Fruit fly (Drosophila melanogaster) whole organism, embryonic: ENCODE results near the gene CG46311.

Experiments
- ATbp ChIP-seq: fragments of 200-800 bp; sonication (Bioruptor generic); optimal IDR thresholded peaks from 2 replicates; lab custom pipeline; 2017; ENCODE audit warnings: missing biosample characterization, mild to moderate bottlenecking, missing genetic modification characterization, missing genetic modification reagents
- Asciz ChIP-seq: fragments of 200-800 bp; sonication (Bioruptor generic); optimal IDR thresholded peaks from 2 replicates; lab custom pipeline; 2017; ENCODE audit warnings: missing biosample characterization, mild to moderate bottlenecking, missing genetic modification characterization, missing genetic modification reagents
- Awh ChIP-seq: fragments of 200-800 bp; sonication (Bioruptor generic); IDR thresholded peaks from 2 replicates; pipeline ENCODE4, ENCODE4 v1.3.6; 2022; ENCODE audit warnings: missing biosample characterization, missing genetic modification characterization
- B-H2 ChIP-seq: fragments of 200-800 bp; sonication (Bioruptor generic); optimal IDR thresholded peaks from 2 replicates; lab custom pipeline; 2018; ENCODE audit warnings: missing biosample characterization, mild to moderate bottlenecking, missing genetic modification characterization
- Bgb ChIP-seq: fragments of 200-800 bp; sonication (Bioruptor generic); IDR thresholded peaks from 2 replicates; pipeline ENCODE4 v1.3.6; 2022; ENCODE audit warnings: missing biosample characterization, missing genetic modification characterization; ENCODE audit not compliant: partially characterized antibody
- Bteb2 ChIP-seq: fragments of 200-800 bp; sonication (Bioruptor generic); optimal IDR thresholded peaks from 2 replicates; lab custom pipeline; 2016; ENCODE audit warnings: missing biosample characterization, missing genetic modification characterization
- CG10979 ChIP-seq: fragments of 200-800 bp; sonication (Bioruptor generic); optimal IDR thresholded peaks from 2 replicates; lab custom pipeline; 2018; ENCODE audit warnings: missing biosample characterization, mild to moderate bottlenecking, missing genetic modification characterization, moderate library complexity
- CG12391 ChIP-seq: fragments of 200-800 bp; sonication (Bioruptor generic); optimal IDR thresholded peaks from 3 replicates; lab custom pipeline; 2018; ENCODE audit warnings: missing biosample characterization, mild to moderate bottlenecking, missing genetic modification characterization, moderate library complexity
- CG12769 ChIP-seq: fragments of 200-800 bp; sonication (Bioruptor generic); optimal IDR thresholded peaks from 2 replicates; lab custom pipeline; 2019; ENCODE audit warnings: missing biosample characterization, mild to moderate bottlenecking, missing genetic modification characterization, moderate library complexity
- CG15696 ChIP-seq: fragments of 200-800 bp; sonication (Bioruptor generic); optimal IDR thresholded peaks from 2 replicates; lab custom pipeline; 2019; ENCODE audit warnings: missing biosample characterization, mild to moderate bottlenecking, missing genetic modification characterization, moderate library complexity
- CG17328 ChIP-seq: fragments of 200-800 bp; sonication (Bioruptor generic); IDR thresholded peaks from 2 replicates; pipeline ENCODE4 v1.3.6; 2022; ENCODE audit warnings: missing biosample characterization, missing genetic modification characterization
- CG1792 ChIP-seq: fragments of 200-800 bp; sonication (Bioruptor generic); optimal IDR thresholded peaks from 2 replicates; lab custom pipeline; 2016; ENCODE audit warnings: missing biosample characterization, missing genetic modification characterization
- CG1832 ChIP-seq: fragments of 200-800 bp; sonication (Bioruptor generic); optimal IDR thresholded peaks from 2 replicates; lab custom pipeline; 2017; ENCODE audit warnings: missing biosample characterization, mild to moderate bottlenecking, missing genetic modification characterization, inconsistent platforms
- CG2678 ChIP-seq: fragments of 200-800 bp; sonication (Bioruptor generic); optimal IDR thresholded peaks from 3 replicates; lab custom pipeline; 2019; ENCODE audit warnings: missing biosample characterization, mild to moderate bottlenecking, missing genetic modification characterization, moderate library complexity
- CG34224 ChIP-seq: fragments of 200-800 bp; sonication (Bioruptor generic); IDR thresholded peaks from 3 replicates; pipeline ENCODE4 v1.3.6; 2022; ENCODE audit warnings: missing biosample characterization, missing genetic modification characterization; ENCODE audit not compliant: partially characterized antibody
- CG4404 ChIP-seq: fragments of 200-800 bp; sonication (Bioruptor generic); IDR thresholded peaks from 2 replicates; pipeline ENCODE4 v1.3.6; 2022; ENCODE audit warnings: missing biosample characterization, missing genetic modification characterization
- CG4854 ChIP-seq: fragments of 200-800 bp; sonication (Bioruptor generic); optimal IDR thresholded peaks from 2 replicates; lab custom pipeline; 2016; ENCODE audit warnings: missing biosample characterization, missing genetic modification characterization, inconsistent platforms
- CG6689 ChIP-seq: fragments of 200-800 bp; sonication (Bioruptor generic); IDR thresholded peaks from 2 replicates; pipeline ENCODE4 v1.3.6; 2022; ENCODE audit warnings: missing biosample characterization, missing genetic modification characterization
- CG8290 ChIP-seq, 3 experiments: fragments of 200-800 bp; sonication (Bioruptor generic); optimal IDR thresholded peaks; 2 replicates each; lab custom pipeline; 2016 to 2019; ENCODE audit warnings: missing biosample characterization in 3 of 3, missing genetic modification characterization in 3 of 3, mild to moderate bottlenecking in 2 of 3, moderate library complexity in 1 of 3
- Camta ChIP-seq: fragments of 200-800 bp; sonication (Bioruptor generic); optimal IDR thresholded peaks from 2 replicates; lab custom pipeline; 2016; ENCODE audit warnings: missing biosample characterization, missing genetic modification characterization
- D19B ChIP-seq: fragments of 200-800 bp; sonication (Bioruptor generic); optimal IDR thresholded peaks from 2 replicates; lab custom pipeline; 2017; ENCODE audit warnings: missing biosample characterization, mild to moderate bottlenecking, missing genetic modification characterization
- Elba2 ChIP-seq: fragments of 200-800 bp; sonication (Bioruptor generic); optimal IDR thresholded peaks from 3 replicates; lab custom pipeline; 2016; ENCODE audit warnings: missing biosample characterization, missing genetic modification characterization
- HHEX ChIP-seq: fragments of 200-800 bp; sonication (Bioruptor generic); optimal IDR thresholded peaks from 3 replicates; lab custom pipeline; 2017; ENCODE audit warnings: missing biosample characterization, mild to moderate bottlenecking, missing genetic modification characterization, missing genetic modification reagents
- Hr39 ChIP-seq: fragments of >200 bp; optimal IDR thresholded peaks from 2 replicates; lab custom pipeline; 2017
- Med ChIP-seq: fragments of 200-800 bp; sonication (Bioruptor generic); peaks from one replicate; lab custom pipeline; 2016; ENCODE audit warnings: missing biosample characterization, missing genetic modification characterization, mild to moderate bottlenecking, inconsistent platforms, moderate library complexity
- Mrtf ChIP-seq: fragments of 200-800 bp; sonication (Bioruptor generic); IDR thresholded peaks from 3 replicates; pipeline ENCODE4 v1.3.6; 2022; ENCODE audit warnings: missing biosample characterization, missing genetic modification characterization
- Myb ChIP-seq: fragments of 200-800 bp; sonication (Bioruptor generic); optimal IDR thresholded peaks from 2 replicates; lab custom pipeline; 2016; ENCODE audit warnings: missing biosample characterization, missing genetic modification characterization
- NFAT ChIP-seq: fragments of 200-800 bp; sonication (Bioruptor generic); IDR thresholded peaks from 2 replicates; pipeline ENCODE4 v1.3.6; 2022; ENCODE audit warnings: missing biosample characterization, missing genetic modification characterization
- Six4 ChIP-seq: fragments of 200-800 bp; sonication (Bioruptor generic); optimal IDR thresholded peaks from 2 replicates; lab custom pipeline; 2016; ENCODE audit warnings: missing biosample characterization, missing genetic modification characterization
- Stat92E ChIP-seq, 3 experiments: fragments of >200 bp in 2 of 3; fragments of 200-800 bp in 1 of 3; sonication (Bioruptor generic) in 1 of 3; optimal IDR thresholded peaks; 2 replicates each; lab custom pipeline; 2017 to 2019; ENCODE audit warnings: missing biosample characterization in 3 of 3, missing genetic modification characterization in 3 of 3, mild to moderate bottlenecking in 1 of 3, moderate library complexity in 1 of 3
- chinmo ChIP-seq: fragments of 200-800 bp; sonication (Bioruptor generic); IDR thresholded peaks from 4 replicates; pipeline ENCODE4 v1.3.6; 2022; ENCODE audit warnings: missing biosample characterization, missing genetic modification characterization; ENCODE audit not compliant: partially characterized antibody
- chm ChIP-seq: fragments of 200-800 bp; sonication (Bioruptor generic); IDR thresholded peaks from 2 replicates; pipeline ENCODE4 v1.3.6; 2022; ENCODE audit warnings: missing biosample characterization, missing genetic modification characterization
- crp ChIP-seq, 2 experiments: fragments of 200-800 bp; sonication (Bioruptor generic); optimal IDR thresholded peaks; 2 replicates in 1 of 2; 3 replicates in 1 of 2; lab custom pipeline; 2017; ENCODE audit warnings: missing biosample characterization in 2 of 2, missing genetic modification characterization in 2 of 2, mild to moderate bottlenecking in 1 of 2, moderate library complexity in 1 of 2
- emc ChIP-seq: fragments of 200-800 bp; sonication (Bioruptor generic); optimal IDR thresholded peaks from 2 replicates; lab custom pipeline; 2016; ENCODE audit warnings: missing biosample characterization, missing genetic modification characterization
- esg ChIP-seq: fragments of 200-800 bp; sonication (Bioruptor generic); conservative IDR thresholded peaks from 2 replicates; pipeline ENCODE4 v1.3.6; 2022; ENCODE audit warnings: missing biosample characterization, missing genetic modification characterization
- gcm ChIP-seq: fragments of 200-800 bp; sonication (Bioruptor generic); optimal IDR thresholded peaks from 2 replicates; lab custom pipeline; 2019; ENCODE audit warnings: missing biosample characterization, mild to moderate bottlenecking, missing genetic modification characterization, moderate library complexity
- gem ChIP-seq: fragments of 200-800 bp; sonication (Bioruptor generic); optimal IDR thresholded peaks from 2 replicates; lab custom pipeline; 2019; ENCODE audit warnings: missing biosample characterization, mild to moderate bottlenecking, missing genetic modification characterization, moderate library complexity
- grn ChIP-seq: fragments of 200-800 bp; sonication (Bioruptor generic); optimal IDR thresholded peaks from 3 replicates; lab custom pipeline; 2017; ENCODE audit warnings: missing biosample characterization, missing genetic modification characterization
- gsb-n ChIP-seq: fragments of 200-800 bp; sonication (Bioruptor generic); optimal IDR thresholded peaks from 3 replicates; lab custom pipeline; 2018; ENCODE audit warnings: missing biosample characterization, mild to moderate bottlenecking, missing genetic modification characterization
- klu ChIP-seq: fragments of 200-800 bp; sonication (Bioruptor generic); IDR thresholded peaks from 2 replicates; pipeline ENCODE4 v1.3.6; 2022; ENCODE audit warnings: missing biosample characterization, missing genetic modification characterization
- nau ChIP-seq: fragments of 200-800 bp; sonication (Bioruptor generic); optimal IDR thresholded peaks from 3 replicates; lab custom pipeline; 2017; ENCODE audit warnings: missing biosample characterization, mild to moderate bottlenecking, missing genetic modification characterization, missing genetic modification reagents
- org-1 ChIP-seq: fragments of 200-800 bp; sonication (Bioruptor generic); optimal IDR thresholded peaks from 2 replicates; lab custom pipeline; 2017; ENCODE audit warnings: missing biosample characterization, missing genetic modification characterization
- pho ChIP-seq: fragments of 200-800 bp; sonication (Bioruptor generic); optimal IDR thresholded peaks from 2 replicates; lab custom pipeline; 2016; ENCODE audit warnings: missing biosample characterization, missing genetic modification characterization
- phol ChIP-seq: fragments of 200-800 bp; sonication (Bioruptor generic); optimal IDR thresholded peaks from 3 replicates; lab custom pipeline; 2018; ENCODE audit warnings: missing biosample characterization, mild to moderate bottlenecking, missing genetic modification characterization, moderate library complexity
- row ChIP-seq: fragments of 200-800 bp; sonication (Bioruptor generic); IDR thresholded peaks from 3 replicates; pipeline ENCODE4 v1.3.6; 2022; ENCODE audit warnings: missing biosample characterization, missing genetic modification characterization
- trh ChIP-seq: fragments of 200-800 bp; sonication (Bioruptor generic); optimal IDR thresholded peaks from 2 replicates; lab custom pipeline; 2016; ENCODE audit warnings: missing biosample characterization, missing genetic modification characterization
- ttk ChIP-seq: fragments of 200-800 bp; sonication (Bioruptor generic); IDR thresholded peaks from 2 replicates; pipeline ENCODE4 v2.1.2; 2022; ENCODE audit warnings: missing biosample characterization, missing genetic modification characterization
- tx ChIP-seq: fragments of 200-800 bp; sonication (Bioruptor generic); optimal IDR thresholded peaks from 2 replicates; lab custom pipeline; 2016; ENCODE audit warnings: missing biosample characterization, missing genetic modification characterization
- wor ChIP-seq: fragments of 200-800 bp; sonication (Bioruptor generic); IDR thresholded peaks from 2 replicates; pipeline ENCODE4 v1.3.6; 2022; ENCODE audit warnings: missing biosample characterization, missing genetic modification characterization

CG46311 gene

DNA sequence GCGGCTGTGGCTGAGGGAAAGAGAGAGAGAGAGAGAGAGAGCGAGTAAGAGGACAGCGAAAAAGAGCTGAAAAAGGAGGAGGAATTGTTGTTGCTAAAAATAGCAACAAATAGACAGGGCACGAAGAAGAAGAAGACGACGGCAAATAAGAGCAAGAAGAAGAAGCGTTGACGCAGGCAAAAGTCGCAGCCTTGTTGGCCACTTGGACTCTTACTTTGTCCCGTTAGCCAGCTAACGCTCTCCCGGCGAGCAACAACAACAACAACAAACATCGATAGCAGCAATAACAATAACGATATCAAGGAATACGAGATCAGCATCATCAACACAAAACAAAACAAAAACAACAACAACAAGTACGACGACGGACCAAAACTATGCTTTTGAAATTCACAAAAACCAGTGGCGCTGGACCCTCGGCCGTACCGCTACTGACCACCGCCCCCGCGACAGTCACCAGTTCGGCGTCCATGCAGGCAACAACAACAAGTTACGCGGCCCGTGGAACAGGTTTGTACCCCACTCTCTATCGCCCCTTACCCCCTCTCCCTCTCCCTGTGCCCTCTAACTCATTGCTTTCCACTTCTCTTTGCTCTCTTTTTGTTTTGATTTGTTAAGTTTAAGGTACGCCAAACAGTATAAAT lies 61.6 kb downstream of the CG46311 start (continued):
- TF ChIP-seq CG4404 (GFP tag; lab: Robert Waterston, UW), result no peak
- 0 out of 2 replicates have a peak, but pooled peaks have one; percentile 7 for TF ChIP-seq chm
- TF ChIP-seq wor, result no peak
- TF ChIP-seq Awh (GFP tag; lab: Robert Waterston, UW), result no peak
- no peak for TF ChIP-seq Mrtf (GFP tag; lab: Robert Waterston, UW)
- TF ChIP-seq Bgb (GFP tag; lab: Robert Waterston, UW), result no peak
- no peak for TF ChIP-seq gsb-n (tag; lab: Kevin White, UChicago)
- no peak for TF ChIP-seq esg (GFP tag; lab: Robert Waterston, UW)
- TF ChIP-seq klu, result peak; percentile 37; the same call in 1 of the 2 replicates
- no peak for TF ChIP-seq ttk
- TF ChIP-seq emc (GFP tag; lab: Kevin White, UChicago), result no peak
- TF ChIP-seq NFAT (GFP tag; lab: Robert Waterston, UW), result peak; percentile 73
- TF ChIP-seq CG1832 (GFP tag; lab: Kevin White, UChicago), result no peak
- peak; percentile 6; the same call in 1 of the 3 replicates for TF ChIP-seq row (GFP tag; lab: Robert Waterston, UW)
- TF ChIP-seq Hr39 (lab: Kevin White, UChicago), result no peak
- peak; percentile 60 for TF ChIP-seq Elba2 (GFP tag; lab: Kevin White, UChicago)
- TF ChIP-seq pho (GFP tag; lab: Kevin White, UChicago), result no peak
- TF ChIP-seq crp (GFP tag; optimal IDR thresholded peaks at IDR 0.05; lab: Kevin White, UChicago), result no peak
- no peak for TF ChIP-seq HHEX (GFP tag; lab: Kevin White, UChicago)
- no peak for TF ChIP-seq CG8290 (GFP tag; optimal IDR thresholded peaks at IDR 0.05; lab: Kevin White, UChicago)
- peak in 1 of 2 experiments; percentile 21 for TF ChIP-seq CG8290 (tag; optimal IDR thresholded peaks at IDR 0.05; lab: Kevin White, UChicago)
- TF ChIP-seq CG12391 (tag; lab: Kevin White, UChicago), result no peak
- TF ChIP-seq gcm (GFP tag; lab: Kevin White, UChicago), result no peak
- no peak for TF ChIP-seq tx (GFP tag; lab: Kevin White, UChicago)
- TF ChIP-seq CG17328 (GFP tag; lab: Robert Waterston, UW), result no peak
- no peak for TF ChIP-seq nau
- no peak for TF ChIP-seq CG10979 (tag; lab: Kevin White, UChicago)
- TF ChIP-seq Myb, result no peak
- no peak for TF ChIP-seq Bteb2
- no peak for TF ChIP-seq gem (tag; lab: Kevin White, UChicago)
- TF ChIP-seq CG34224 (GFP tag; lab: Robert Waterston, UW), result peak; percentile 8; the same call in 1 of the 3 replicates
- TF ChIP-seq Stat92E (GFP tag; optimal IDR thresholded peaks at IDR 0.05; lab: Kevin White, UChicago), result no peak
- no peak for TF ChIP-seq Asciz (GFP tag; lab: Kevin White, UChicago)
- TF ChIP-seq Six4 (GFP tag; lab: Kevin White, UChicago), result no peak
- no peak for TF ChIP-seq trh
- TF ChIP-seq phol (tag; lab: Kevin White, UChicago), result no peak
- no peak for TF ChIP-seq org-1 (GFP tag; lab: Kevin White, UChicago)
- peak; percentile 59 for TF ChIP-seq CG12769 (tag; lab: Kevin White, UChicago)
- TF ChIP-seq, all 482 proteins: peak for 20

dm6 chrX:13625888-13626578 lies 62.4 kb downstream of the CG46311 start:
- TF ChIP-seq D19B (GFP tag; lab: Kevin White, UChicago), result peak; percentile 25
- TF ChIP-seq B-H2, result peak; percentile 77
- TF ChIP-seq Med (GFP tag; lab: Kevin White, UChicago), result peak; percentile 62
- TF ChIP-seq CG15696 (tag; lab: Kevin White, UChicago), result peak; percentile 68
- TF ChIP-seq CG2678, result peak; percentile 75
- peak; percentile 11 for TF ChIP-seq Camta
- peak; percentile 0 for TF ChIP-seq CG1792 (GFP tag; lab: Kevin White, UChicago)
- no peak for TF ChIP-seq CG6689 (GFP tag; lab: Robert Waterston, UW)
- peak; percentile 7 for TF ChIP-seq grn (GFP tag; lab: Kevin White, UChicago)
- peak; percentile 49 for TF ChIP-seq CG12769 (tag; lab: Kevin White, UChicago)
- peak; percentile 9 for TF ChIP-seq CG4854 (GFP tag; lab: Kevin White, UChicago)
- TF ChIP-seq ATbp (GFP tag; lab: Kevin White, UChicago), result peak; percentile 32
- TF ChIP-seq chinmo (GFP tag; lab: Robert Waterston, UW), result peak; percentile 73; the same call in 1 of the 4 replicates
